Worm (Caenorhabditis elegans) whole organism, L4 larva: ENCODE measurements around the gene Y75B12B.13.

Experiments
- F10B5.3 ChIP-seq: sonication (generic microtip); optimal IDR thresholded peaks from 2 replicates; lab custom pipeline; 2016; ENCODE audit warnings: mild to moderate bottlenecking, missing genetic modification characterization, missing compliant biosample characterization
- F44E2.7 ChIP-seq: fragments of 200-800 bp; sonication (Bioruptor generic); IDR thresholded peaks from 2 replicates; pipeline ENCODE4 v2.1.2; 2022; ENCODE audit warnings: missing genetic modification characterization, missing compliant biosample characterization
- F49E8.2 ChIP-seq: sonication (generic microtip); optimal IDR thresholded peaks from 2 replicates; lab custom pipeline; 2016; ENCODE audit warnings: missing compliant biosample characterization, mild to moderate bottlenecking, missing genetic modification characterization, borderline replicate concordance
- R02D3.7 ChIP-seq: fragments of 150-350 bp; sonication (generic microtip); optimal IDR thresholded peaks from 3 replicates; lab custom pipeline; 2014; ENCODE audit warnings: missing biosample characterization, missing genetic modification characterization
- T20F7.1 ChIP-seq: fragments of 200-800 bp; sonication (Bioruptor generic); optimal IDR thresholded peaks from 2 replicates; lab custom pipeline; 2018; ENCODE audit warnings: mild to moderate bottlenecking, missing genetic modification characterization, missing compliant biosample characterization
- T26A8.4 ChIP-seq: fragments of 200-800 bp; sonication (Bioruptor generic); IDR thresholded peaks from 2 replicates; pipeline ENCODE4 v1.3.6; 2022; ENCODE audit warnings: missing genetic modification characterization, missing compliant biosample characterization
- Y105C5A.15 ChIP-seq: fragments of 200-800 bp; sonication (Bioruptor generic); IDR thresholded peaks from 2 replicates; pipeline ENCODE4 v1.3.6; 2022; ENCODE audit warnings: missing genetic modification characterization, missing compliant biosample characterization
- aly-2 ChIP-seq: sonication (generic microtip); optimal IDR thresholded peaks from 2 replicates; lab custom pipeline; 2018; ENCODE audit warnings: missing biosample characterization, missing genetic modification characterization
- attf-4 ChIP-seq: sonication (generic microtip); optimal IDR thresholded peaks from 3 replicates; lab custom pipeline; 2017; ENCODE audit warnings: missing biosample characterization, missing genetic modification characterization
- ceh-28 ChIP-seq: fragments of 150-350 bp; optimal IDR thresholded peaks from 2 replicates; lab custom pipeline; 2014; ENCODE audit warnings: missing biosample characterization, missing genetic modification reagents, missing genetic modification characterization
- ceh-32 ChIP-seq: sonication (generic microtip); optimal IDR thresholded peaks from 2 replicates; lab custom pipeline; 2016; ENCODE audit warnings: mild to moderate bottlenecking, missing genetic modification characterization, missing compliant biosample characterization; ENCODE audit not compliant: poor library complexity
- ceh-44 ChIP-seq: fragments of 200-800 bp; sonication (Bioruptor generic); IDR thresholded peaks from 2 replicates; pipeline ENCODE4 v1.3.6; 2022; ENCODE audit warnings: missing genetic modification reagents, missing genetic modification characterization, missing compliant biosample characterization
- ceh-82 ChIP-seq: sonication (generic microtip); optimal IDR thresholded peaks from 2 replicates; lab custom pipeline; 2017; ENCODE audit warnings: missing biosample characterization, missing genetic modification characterization
- ces-1 ChIP-seq: fragments of 150-350 bp; sonication (generic microtip); optimal IDR thresholded peaks from 4 replicates; lab custom pipeline; 2014; ENCODE audit warnings: missing biosample characterization, missing genetic modification reagents, missing genetic modification characterization
- daf-12 ChIP-seq: fragments of 150-350 bp; optimal IDR thresholded peaks from 2 replicates; lab custom pipeline; 2014; ENCODE audit warnings: missing biosample characterization, missing genetic modification reagents, missing genetic modification characterization
- daf-16 ChIP-seq, 3 experiments: sonication (generic microtip); optimal IDR thresholded peaks; 2 replicates each; lab custom pipeline; 2016 to 2017; ENCODE audit warnings: missing genetic modification characterization in 3 of 3, missing genetic modification reagents in 3 of 3, mild to moderate bottlenecking in 2 of 3, missing compliant biosample characterization in 2 of 3, missing biosample characterization in 1 of 3, moderate library complexity in 1 of 3
- daf-8 ChIP-seq: fragments of 200-800 bp; sonication (Bioruptor generic); IDR thresholded peaks from 2 replicates; pipeline ENCODE4 v1.3.6; 2022; ENCODE audit warnings: missing genetic modification characterization, missing compliant biosample characterization
- dmd-6 ChIP-seq: fragments of 200-800 bp; sonication (Bioruptor generic); IDR thresholded peaks from 2 replicates; pipeline ENCODE4 v1.3.6; 2022; ENCODE audit warnings: missing genetic modification reagents, missing genetic modification characterization, missing compliant biosample characterization
- duxl-1 ChIP-seq: sonication (generic microtip); optimal IDR thresholded peaks from 2 replicates; lab custom pipeline; 2016; ENCODE audit warnings: mild to moderate bottlenecking, missing genetic modification characterization, moderate library complexity, missing compliant biosample characterization; ENCODE audit not compliant: poor library complexity
- dve-1 ChIP-seq: sonication (generic microtip); optimal IDR thresholded peaks from 2 replicates; lab custom pipeline; 2017; ENCODE audit warnings: antibody characterized with exemption, mild to moderate bottlenecking, missing genetic modification characterization, missing compliant biosample characterization; ENCODE audit not compliant: insufficient read depth
- hif-1 ChIP-seq, 2 experiments: sonication (generic microtip); optimal IDR thresholded peaks; 2 replicates each; lab custom pipeline; 2016 to 2017; ENCODE audit warnings: missing compliant biosample characterization in 2 of 2, missing genetic modification characterization in 2 of 2, missing genetic modification reagents in 2 of 2, missing genotype in 2 of 2, mild to moderate bottlenecking in 1 of 2
- hlh-11 ChIP-seq: fragments of 200-800 bp; sonication (Bioruptor generic); optimal IDR thresholded peaks from 2 replicates; lab custom pipeline; 2018; ENCODE audit warnings: mild to moderate bottlenecking, missing genetic modification characterization, missing compliant biosample characterization
- jun-1 ChIP-seq: fragments of 150-350 bp; optimal IDR thresholded peaks from 2 replicates; lab custom pipeline; 2014; ENCODE audit warnings: missing biosample characterization, missing genetic modification reagents, missing genetic modification characterization
- lin-13 ChIP-seq: fragments of 150-350 bp; optimal IDR thresholded peaks from 2 replicates; lab custom pipeline; 2014; ENCODE audit warnings: missing biosample characterization, missing genetic modification reagents, missing genetic modification characterization
- lin-15B ChIP-seq: fragments of 150-350 bp; sonication (generic microtip); optimal IDR thresholded peaks from 3 replicates; lab custom pipeline; 2014; ENCODE audit warnings: missing biosample characterization, missing genetic modification characterization
- lin-38 ChIP-seq: fragments of 200-800 bp; sonication (Bioruptor generic); IDR thresholded peaks from 2 replicates; pipeline ENCODE4 v1.3.6; 2022; ENCODE audit warnings: missing genetic modification reagents, missing genetic modification characterization, missing compliant biosample characterization
- madf-5 ChIP-seq, 2 experiments: fragments of 200-800 bp; sonication (Bioruptor generic); IDR thresholded peaks; 2 replicates each; pipeline ENCODE4 v1.3.6; 2022; ENCODE audit warnings: missing compliant biosample characterization in 2 of 2, missing genetic modification characterization in 2 of 2
- madf-9 ChIP-seq: fragments of 200-800 bp; sonication (Bioruptor generic); conservative IDR thresholded peaks from 2 replicates; pipeline ENCODE4 v1.3.6; 2022; ENCODE audit warnings: missing genetic modification reagents, missing genetic modification characterization, missing compliant biosample characterization
- mes-2 ChIP-seq: sonication (generic microtip); optimal IDR thresholded peaks from 2 replicates; lab custom pipeline; 2016; ENCODE audit warnings: missing genotype, mild to moderate bottlenecking, missing genetic modification characterization, missing compliant biosample characterization; ENCODE audit not compliant: poor library complexity, severe bottlenecking
- nhr-10 ChIP-seq: fragments of 150-350 bp; optimal IDR thresholded peaks from 2 replicates; lab custom pipeline; 2014; ENCODE audit warnings: missing biosample characterization, missing genetic modification characterization
- nhr-102 ChIP-seq: sonication (generic microtip); optimal IDR thresholded peaks from 2 replicates; lab custom pipeline; 2016; ENCODE audit warnings: mild to moderate bottlenecking, missing genetic modification characterization, moderate library complexity, missing compliant biosample characterization
- nhr-11 ChIP-seq: fragments of 150-350 bp; optimal IDR thresholded peaks from 2 replicates; lab custom pipeline; 2014; ENCODE audit warnings: missing biosample characterization, missing genetic modification characterization
- nhr-237 ChIP-seq: sonication (generic microtip); optimal IDR thresholded peaks from 2 replicates; lab custom pipeline; 2017; ENCODE audit warnings: missing biosample characterization, missing genetic modification characterization
- nhr-41 ChIP-seq: fragments of 200-800 bp; sonication (Bioruptor generic); IDR thresholded peaks from 2 replicates; pipeline ENCODE4 v1.3.6; 2022; ENCODE audit warnings: missing genetic modification reagents, missing genetic modification characterization, missing compliant biosample characterization
- nhr-42 ChIP-seq: fragments of 200-800 bp; sonication (Bioruptor generic); IDR thresholded peaks from 2 replicates; pipeline ENCODE4 v1.3.6; 2022; ENCODE audit warnings: missing genetic modification characterization, missing compliant biosample characterization
- nhr-76 ChIP-seq: fragments of 150-350 bp; optimal IDR thresholded peaks from 2 replicates; lab custom pipeline; 2014; ENCODE audit warnings: missing biosample characterization, missing genetic modification characterization
- pha-4 ChIP-seq, 2 experiments: fragments of 150-350 bp in 1 of 2; fragments of 200-800 bp in 1 of 2; sonication (Bioruptor generic) in 1 of 2; IDR thresholded peaks in 1 of 2; optimal IDR thresholded peaks in 1 of 2; 2 replicates each; pipeline versions ENCODE4 v1.3.6 to Lab custom; 2014 to 2022; ENCODE audit warnings: missing genetic modification characterization in 2 of 2, missing genetic modification reagents in 2 of 2, missing biosample characterization in 1 of 2, missing compliant biosample characterization in 1 of 2
- pqm-1 ChIP-seq: sonication (generic microtip); optimal IDR thresholded peaks from 2 replicates; lab custom pipeline; 2017; ENCODE audit warnings: missing biosample characterization, missing genetic modification characterization
- rbr-2 ChIP-seq: sonication (generic microtip); optimal IDR thresholded peaks from 2 replicates; lab custom pipeline; 2016; ENCODE audit warnings: missing genotype, missing genetic modification characterization, missing compliant biosample characterization
- snpc-4 ChIP-seq: fragments of 150-350 bp; optimal IDR thresholded peaks from 2 replicates; lab custom pipeline; 2014; ENCODE audit warnings: missing biosample characterization, missing genetic modification characterization
- tra-1 ChIP-seq: fragments of 200-800 bp; sonication (Bioruptor generic); IDR thresholded peaks from 2 replicates; pipeline ENCODE4 v1.3.6; 2022; ENCODE audit warnings: missing genetic modification reagents, missing genetic modification characterization, missing compliant biosample characterization
- unc-39 ChIP-seq: sonication (generic microtip); optimal IDR thresholded peaks from 2 replicates; lab custom pipeline; 2017; ENCODE audit warnings: missing biosample characterization, missing genetic modification characterization
- vab-7 ChIP-seq: fragments of 200-800 bp; sonication (Bioruptor generic); IDR thresholded peaks from 2 replicates; pipeline ENCODE4 v1.3.6; 2022; ENCODE audit warnings: missing genetic modification reagents, missing genetic modification characterization, missing compliant biosample characterization
- zfp-2 ChIP-seq: sonication (generic microtip); optimal IDR thresholded peaks from 2 replicates; lab custom pipeline; 2016; ENCODE audit warnings: mild to moderate bottlenecking, missing genetic modification characterization, missing compliant biosample characterization
- ztf-7 ChIP-seq: fragments of 150-350 bp; optimal IDR thresholded peaks from 2 replicates; lab custom pipeline; 2014; ENCODE audit warnings: missing biosample characterization, missing genetic modification characterization

Gene Y75B12B.13

DNA sequence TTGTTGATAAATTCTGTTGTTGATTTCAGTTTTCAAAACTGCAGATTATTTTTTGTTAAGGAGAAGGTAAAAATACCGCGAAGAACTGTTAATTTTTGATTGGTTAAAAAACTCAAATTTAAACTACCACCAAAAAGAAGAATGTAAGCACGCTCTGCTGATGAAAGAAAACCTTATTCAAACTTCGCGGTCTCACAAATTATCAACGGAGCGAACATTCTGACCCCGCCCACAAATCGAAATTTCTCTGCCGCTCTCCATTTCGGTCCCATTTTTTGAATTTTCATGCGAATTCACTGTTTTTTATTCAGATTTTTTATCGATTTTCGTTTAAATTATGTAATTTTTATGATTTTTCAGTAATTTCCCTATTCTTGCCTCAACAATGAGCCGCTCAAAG lies 4.2 kb downstream of the Y75B12B.13 start, which contains the start of gene cyn-3 (continued):
- TF ChIP-seq Y105C5A.15 (GFP tag; lab: Robert Waterston, UW): no peak
- peak in 1 of 2 experiments; percentile 35 for TF ChIP-seq daf-16 (GFP tag; optimal IDR thresholded peaks at IDR 0.05; lab: Kevin White, UChicago)
- peak; percentile 65 for TF ChIP-seq daf-16 (tag; optimal IDR thresholded peaks at IDR 0.05; lab: Kevin White, UChicago)
- no peak for TF ChIP-seq ceh-82 (tag; lab: Kevin White, UChicago)
- peak; percentile 69 for TF ChIP-seq nhr-11 (tag; lab: Kevin White, UChicago)
- TF ChIP-seq nhr-10 (tag; lab: Kevin White, UChicago): no peak
- no peak for TF ChIP-seq F44E2.7 (GFP tag; lab: Robert Waterston, UW)
- TF ChIP-seq aly-2: no peak
- TF ChIP-seq daf-12 (tag; lab: Kevin White, UChicago): no peak
- TF ChIP-seq ceh-32 (tag; lab: Kevin White, UChicago): no peak
- TF ChIP-seq madf-5 (GFP tag; IDR thresholded peaks at IDR 0.05; lab: Robert Waterston, UW): no peak
- TF ChIP-seq jun-1 (tag; lab: Kevin White, UChicago): no peak
- peak in 1 of 2 experiments; percentile 60 for TF ChIP-seq hif-1 (tag; optimal IDR thresholded peaks at IDR 0.05; lab: Kevin White, UChicago)
- no peak for TF ChIP-seq zfp-2 (tag; lab: Kevin White, UChicago)
- TF ChIP-seq R02D3.7 (tag; lab: Kevin White, UChicago): no peak

DNA sequence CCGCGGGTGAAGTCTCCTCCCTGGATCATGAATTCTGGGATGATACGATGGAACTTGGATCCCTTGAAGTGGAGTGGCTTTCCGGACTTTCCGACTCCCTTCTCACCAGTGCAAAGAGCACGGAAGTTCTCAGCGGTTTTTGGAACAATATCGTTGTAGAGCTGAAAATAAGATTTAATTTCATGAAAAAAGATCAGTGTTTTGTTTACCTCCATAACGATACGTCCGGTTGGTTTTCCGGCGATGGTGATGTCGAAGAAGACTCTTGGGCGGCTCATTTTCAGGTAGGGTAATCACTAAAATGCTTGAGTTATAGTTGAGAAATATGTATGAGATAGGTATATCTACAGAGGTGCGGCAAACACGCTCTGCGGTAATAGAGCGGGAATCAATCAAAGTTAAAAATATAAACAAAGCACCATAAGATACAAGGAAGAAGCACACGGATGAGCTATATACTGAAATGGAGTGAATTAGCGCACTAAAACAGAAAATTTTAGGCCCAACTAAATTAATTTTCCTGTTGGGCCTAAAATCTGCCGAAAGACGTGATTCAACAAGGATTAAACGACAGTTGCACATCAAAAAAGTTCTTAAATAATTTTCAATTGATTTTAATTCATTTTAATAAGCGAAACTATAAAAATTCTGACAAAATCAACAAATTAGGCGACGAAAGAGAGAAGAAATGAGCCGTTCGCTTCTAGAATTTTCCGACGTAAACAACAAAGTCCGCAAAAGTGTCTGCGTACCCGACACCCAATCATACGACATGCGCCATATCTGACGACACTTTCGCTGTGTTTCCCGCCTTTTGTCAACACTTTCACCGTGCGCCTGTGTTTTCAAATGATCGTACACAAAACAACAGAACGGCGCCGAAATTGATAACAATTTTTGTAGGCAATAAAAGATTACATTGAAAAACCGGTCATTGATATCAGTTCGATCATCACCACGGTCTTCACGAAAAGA lies 6.4 kb downstream of the Y75B12B.13 start, which contains the start of the genes cyn-7 and bath-36:
Gene cyn-7 (minus strand): TSS at position 296 of the 975 bp plus-strand sequence.
Gene bath-36 (plus strand): TSS at position 806 of the 975 bp plus-strand sequence.
- TF ChIP-seq ceh-32 (tag; lab: Kevin White, UChicago) (no peak), lin-13 (GFP tag; lab: Kevin White, UChicago) (peak; percentile 62), dve-1 (tag; lab: Kevin White, UChicago) (peak; percentile 93), nhr-76 (no peak), lin-38 (GFP tag; lab: Robert Waterston, UW) (peak; percentile 88), ceh-44 (GFP tag; lab: Robert Waterston, UW) (no peak), pqm-1 (tag; lab: Kevin White, UChicago) (peak; percentile 51), mes-2 (tag; lab: Kevin White, UChicago) (peak; percentile 75), dmd-6 (GFP tag; lab: Robert Waterston, UW) (peak; percentile 75), ceh-28 (tag; lab: Kevin White, UChicago) (no peak), snpc-4 (no peak), nhr-102 (tag; lab: Kevin White, UChicago) (peak; percentile 77), nhr-237 (no peak), duxl-1 (peak; percentile 37), T20F7.1 (GFP tag; lab: Kevin White, UChicago) (peak; percentile 68), hlh-11 (tag; lab: Kevin White, UChicago) (peak; percentile 94), F49E8.2 (no peak), jun-1 (tag; lab: Kevin White, UChicago) (no peak), nhr-42 (GFP tag; lab: Robert Waterston, UW) (0 out of 2 replicates have a peak, but pooled peaks have one; percentile 39), madf-9 (no peak), daf-16 (GFP tag; optimal IDR thresholded peaks at IDR 0.05; lab: Kevin White, UChicago) (peak; percentile 94 to 97), daf-16 (tag; optimal IDR thresholded peaks at IDR 0.05; lab: Kevin White, UChicago) (peak; percentile 99), tra-1 (GFP tag; lab: Robert Waterston, UW) (peak; percentile 51; the same call in 1 of the 2 replicates), unc-39 (no peak), attf-4 (tag; lab: Kevin White, UChicago) (no peak), lin-15B (tag; lab: Kevin White, UChicago) (no peak), daf-8 (GFP tag; lab: Robert Waterston, UW) (no peak), pha-4 (GFP tag; IDR thresholded peaks at IDR 0.05; lab: Robert Waterston, UW) (0 out of 2 replicates have a peak, but pooled peaks have one; percentile 37), pha-4 (tag; optimal IDR thresholded peaks at IDR 0.05; lab: Kevin White, UChicago) (peak; percentile 38), ztf-7 (tag; lab: Kevin White, UChicago) (peak; percentile 48), ces-1 (GFP tag; lab: Kevin White, UChicago) (no peak), vab-7 (GFP tag; lab: Robert Waterston, UW) (no peak), T26A8.4 (GFP tag; lab: Robert Waterston, UW) (peak; percentile 75), nhr-41 (GFP tag; lab: Robert Waterston, UW) (no peak), F10B5.3 (no peak), rbr-2 (tag; lab: Kevin White, UChicago) (peak; percentile 69)
